Worm (Caenorhabditis elegans): Measurements from ENCODE around the gene fbxb-9.

DNA sequence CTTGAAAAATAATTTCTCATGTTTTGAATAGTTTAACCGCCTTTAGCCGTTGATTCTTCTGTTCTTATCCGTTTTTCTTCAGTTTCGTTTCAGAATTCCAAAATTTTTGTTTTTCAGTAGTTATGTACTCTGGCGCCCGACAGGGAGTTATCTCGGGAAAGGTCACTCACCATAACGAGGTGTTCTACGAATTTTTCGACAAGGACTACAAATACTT lies 19.2 kb downstream of the fbxb-9 start, which contains the start of gene F01G4.4:
- TF ChIP-seq ztf-11 (tag; optimal IDR thresholded peaks at IDR 0.05) = no peak
- no peak for TF ChIP-seq zag-1 (tag; optimal IDR thresholded peaks at IDR 0.05)
- TF ChIP-seq lin-39 (tag; optimal IDR thresholded peaks at IDR 0.05) = no peak
- TF ChIP-seq F13H6.1 (tag; optimal IDR thresholded peaks at IDR 0.05) = no peak
- no peak for TF ChIP-seq ceh-16 (tag; optimal IDR thresholded peaks at IDR 0.05)
- TF ChIP-seq nhr-129 (tag; optimal IDR thresholded peaks at IDR 0.05) = no peak
- TF ChIP-seq nhr-11 (tag; optimal IDR thresholded peaks at IDR 0.05) = no peak
- no peak for TF ChIP-seq lin-13 (GFP tag; optimal IDR thresholded peaks at IDR 0.05)
- no peak for TF ChIP-seq nhr-23 (tag; optimal IDR thresholded peaks at IDR 0.05)
